Fruit fly (Drosophila melanogaster): ENCODE data around the gene Gr10a.

The Gr10a gene

DNA sequence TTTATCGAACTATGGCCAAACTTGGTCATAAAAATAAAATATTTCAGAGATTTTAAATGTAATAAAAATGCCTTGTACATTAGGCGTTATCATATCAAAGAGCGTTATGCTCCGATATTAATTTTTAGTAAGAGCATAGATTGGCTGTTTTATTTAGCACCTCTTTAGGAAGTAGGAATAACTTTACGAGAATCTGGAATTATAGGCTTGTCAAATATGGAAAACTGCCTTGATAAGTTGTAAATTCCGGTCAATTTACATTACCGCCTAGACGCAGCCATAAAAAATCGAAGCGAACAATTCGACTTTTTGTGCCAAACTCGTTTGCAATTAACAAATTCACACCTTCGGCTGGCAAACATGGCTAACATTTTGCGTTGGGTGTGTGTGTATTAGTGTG, 4.8 kb upstream of the Gr10a start (continued):
- TF ChIP-seq pb (GFP tag; optimal IDR thresholded peaks at IDR 0.05) (no peak), Poxn (GFP tag; IDR thresholded peaks at IDR 0.05) (no peak), CG33557 (GFP tag; optimal IDR thresholded peaks at IDR 0.05) (no peak), CG9437 (GFP tag; optimal IDR thresholded peaks at IDR 0.05) (peak; percentile 0), MESR4 (GFP tag; optimal IDR thresholded peaks at IDR 0.05) (no peak), BEAF-32 (GFP tag; optimal IDR thresholded peaks at IDR 0.05) (no peak), CG17385 (GFP tag; optimal IDR thresholded peaks at IDR 0.05) (no peak)

DNA sequence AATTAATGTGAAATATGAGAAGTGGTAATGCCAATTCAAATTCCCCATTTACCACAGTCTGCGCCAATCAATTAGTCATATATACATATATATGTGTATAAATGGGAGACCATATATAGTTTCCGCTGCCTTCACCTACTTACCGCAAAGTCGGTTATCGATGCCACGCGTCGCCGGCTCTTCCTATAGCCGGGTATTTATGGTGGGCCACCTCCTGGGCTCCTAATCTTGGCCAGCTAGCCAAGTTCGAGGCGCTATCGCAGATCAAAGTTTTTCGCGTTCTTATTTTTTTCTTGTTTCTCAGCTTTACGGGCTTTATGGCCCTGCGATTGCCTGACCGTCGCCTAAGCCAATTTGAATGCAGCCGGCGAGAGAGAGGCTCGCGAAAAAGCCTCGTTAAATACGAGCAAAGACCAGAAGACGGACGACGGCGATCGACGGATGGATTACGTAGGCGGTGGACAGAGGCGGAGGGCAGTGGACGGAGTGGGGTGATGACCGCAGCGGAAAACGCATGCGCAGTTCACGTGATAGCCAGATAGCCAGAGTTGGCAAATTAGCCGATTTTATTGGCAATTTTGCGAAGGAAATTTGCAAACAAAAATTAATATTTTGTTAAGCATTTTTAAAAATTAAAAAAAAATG, 3.7 kb upstream of the Gr10a start:
- TF ChIP-seq Med (GFP tag), result peak; percentile 59
- peak; percentile 84 for TF ChIP-seq sug (tag; optimal IDR thresholded peaks at IDR 0.05)
- peak; percentile 55 for TF ChIP-seq sd (tag; optimal IDR thresholded peaks at IDR 0.05)
- TF ChIP-seq CG30403 (GFP tag; optimal IDR thresholded peaks at IDR 0.05), result no peak
- TF ChIP-seq Dip2 (GFP tag; IDR thresholded peaks at IDR 0.05), result no peak
- peak; percentile 29 for TF ChIP-seq exex (tag; optimal IDR thresholded peaks at IDR 0.05)

DNA sequence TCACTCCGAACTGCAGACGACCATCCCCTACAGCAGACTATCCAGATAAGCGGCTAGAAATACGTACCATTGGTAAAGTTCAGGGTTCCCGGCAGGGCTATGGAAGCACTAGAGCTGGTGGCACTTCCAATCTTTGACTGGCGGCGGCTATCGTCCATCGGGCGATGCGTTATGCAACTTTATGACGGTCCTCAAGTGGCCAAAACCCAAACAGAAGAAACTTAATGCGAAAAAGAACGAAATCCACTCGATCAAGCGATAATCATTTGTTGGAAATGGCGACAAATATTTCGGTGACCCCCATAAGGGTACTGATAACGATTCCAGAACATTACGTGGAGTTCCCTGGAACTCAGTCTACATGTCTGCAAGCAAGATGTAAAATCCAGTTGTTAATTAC, 2.7 kb upstream of the Gr10a start:
- TF ChIP-seq ttk (GFP tag; IDR thresholded peaks at IDR 0.05) (no peak), Pdp1 (GFP tag; optimal IDR thresholded peaks at IDR 0.05) (peak in 1 of 2 experiments; percentile 68), CG12659 (GFP tag; optimal IDR thresholded peaks at IDR 0.05) (no peak), chinmo (GFP tag; IDR thresholded peaks at IDR 0.05; ENCODE audit: partially characterized antibody) (no peak), Lpt (GFP tag; optimal IDR thresholded peaks at IDR 0.05) (no peak), CG3726 (GFP tag; IDR thresholded peaks at IDR 0.05) (no peak), sug (tag; optimal IDR thresholded peaks at IDR 0.05) (peak; percentile 50), CG31224 (GFP tag; IDR thresholded peaks at IDR 0.05) (no peak), MESR4 (GFP tag; optimal IDR thresholded peaks at IDR 0.05) (no peak), Xrp1 (GFP tag; IDR thresholded peaks at IDR 0.05) (no peak), gsb-n (tag; optimal IDR thresholded peaks at IDR 0.05) (no peak), wek (GFP tag; optimal IDR thresholded peaks at IDR 0.05) (no peak), CG1024 (GFP tag; IDR thresholded peaks at IDR 0.05) (no peak), exex (tag; optimal IDR thresholded peaks at IDR 0.05) (peak; percentile 42), lab (GFP tag; optimal IDR thresholded peaks at IDR 0.05) (no peak)

DNA sequence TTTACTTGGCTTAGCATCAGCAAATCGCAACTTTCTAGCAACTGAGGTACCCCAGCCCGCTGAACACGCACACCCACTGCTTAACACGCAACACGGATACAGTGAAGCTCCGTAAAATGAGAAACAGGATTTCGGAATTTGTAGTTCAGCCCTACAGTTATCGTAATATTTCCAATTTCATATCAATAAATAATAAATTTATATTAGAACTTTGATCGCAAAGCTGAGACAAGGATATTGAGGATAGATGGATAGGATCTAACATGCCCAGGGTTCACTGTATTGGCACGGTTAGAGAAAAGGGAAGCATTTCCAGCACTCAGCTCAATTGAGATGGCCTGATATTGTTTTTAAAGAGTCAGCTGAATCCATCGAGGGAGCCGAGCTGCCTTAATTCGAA, 2.0 kb upstream of the Gr10a start:
- TF ChIP-seq CG17359 (tag; optimal IDR thresholded peaks at IDR 0.05) (peak; percentile 16), Nf-YC (tag; optimal IDR thresholded peaks at IDR 0.05) (no peak), CG3163 (GFP tag; optimal IDR thresholded peaks at IDR 0.05) (no peak), ase (GFP tag; IDR thresholded peaks at IDR 0.05) (0 out of 3 replicates have a peak, but pooled peaks have one; percentile 38), nerfin-2 (GFP tag; IDR thresholded peaks at IDR 0.05; ENCODE audit: partially characterized antibody) (no peak), bsh (GFP tag; optimal IDR thresholded peaks at IDR 0.05) (no peak), lab (GFP tag; optimal IDR thresholded peaks at IDR 0.05) (peak; percentile 42), HmgD (GFP tag; optimal IDR thresholded peaks at IDR 0.05) (no peak), CG9932 (GFP tag; IDR thresholded peaks at IDR 0.05) (no peak), CG17612 (GFP tag; IDR thresholded peaks at IDR 0.05) (no peak), CG3847 (GFP tag; IDR thresholded peaks at IDR 0.05) (no peak), HLH4C (GFP tag; IDR thresholded peaks at IDR 0.05; ENCODE audit: partially characterized antibody) (no peak), CG30431 (GFP tag; optimal IDR thresholded peaks at IDR 0.05) (no peak), CG18599 (GFP tag; optimal IDR thresholded peaks at IDR 0.05) (peak; percentile 42), CG8478 (optimal IDR thresholded peaks at IDR 0.05) (no peak), Ssrp (tag; optimal IDR thresholded peaks at IDR 0.05) (no peak), CHES-1-like (GFP tag; optimal IDR thresholded peaks at IDR 0.05) (no peak), CG7357 (GFP tag; IDR thresholded peaks at IDR 0.05) (no peak), CG33557 (GFP tag; optimal IDR thresholded peaks at IDR 0.05) (no peak), CG34422 (GFP tag; IDR thresholded peaks at IDR 0.05) (no peak), phol (tag; optimal IDR thresholded peaks at IDR 0.05) (no peak), grau (tag; optimal IDR thresholded peaks at IDR 0.05) (peak; percentile 69), CG11398 (GFP tag; optimal IDR thresholded peaks at IDR 0.05) (no peak)
